Worm (Caenorhabditis elegans) whole organism, L2 larva: ENCODE data around the gene R06B10.7.
A peak's percentile ranks its signal among the peaks of the same experiment; 100 is the strongest.

Source experiments
- C34F6.9 ChIP-seq: fragments of 150-350 bp; optimal IDR thresholded peaks from 2 replicates; lab custom pipeline; 2014; ENCODE audit warnings: missing biosample characterization, missing genetic modification characterization
- F13H6.1 ChIP-seq: sonication (generic microtip); optimal IDR thresholded peaks from 2 replicates; lab custom pipeline; 2016; ENCODE audit warnings: missing genetic modification characterization, missing compliant biosample characterization
- R02D3.7 ChIP-seq: fragments of 150-350 bp; optimal IDR thresholded peaks from 2 replicates; lab custom pipeline; 2014; ENCODE audit warnings: missing biosample characterization, missing genetic modification characterization
- Y55F3AM.14 ChIP-seq: fragments of 200-800 bp; sonication (Bioruptor generic); optimal IDR thresholded peaks from 2 replicates; lab custom pipeline; 2018; ENCODE audit warnings: mild to moderate bottlenecking, missing genetic modification characterization, missing compliant biosample characterization
- crh-2 ChIP-seq: sonication (generic microtip); optimal IDR thresholded peaks from 2 replicates; lab custom pipeline; 2017; ENCODE audit warnings: missing biosample characterization, missing genetic modification characterization
- dmd-4 ChIP-seq: sonication (generic microtip); optimal IDR thresholded peaks from 2 replicates; lab custom pipeline; 2017; ENCODE audit warnings: missing biosample characterization, missing genetic modification characterization
- elt-1 ChIP-seq: fragments of 150-350 bp; optimal IDR thresholded peaks from 2 replicates; lab custom pipeline; 2014; ENCODE audit warnings: missing biosample characterization, missing genetic modification characterization
- elt-3 ChIP-seq: sonication (generic microtip); optimal IDR thresholded peaks from 2 replicates; lab custom pipeline; 2017; ENCODE audit warnings: missing biosample characterization, missing genetic modification characterization
- gmeb-1 ChIP-seq: fragments of 150-350 bp; optimal IDR thresholded peaks from 2 replicates; lab custom pipeline; 2014; ENCODE audit warnings: missing biosample characterization, missing genetic modification characterization
- lin-11 ChIP-seq: fragments of 150-350 bp; sonication (generic microtip); optimal IDR thresholded peaks from 2 replicates; lab custom pipeline; 2014; ENCODE audit warnings: missing biosample characterization, missing genetic modification characterization, inconsistent platforms, mixed read lengths
- lin-39 ChIP-seq: fragments of 150-350 bp; optimal IDR thresholded peaks from 2 replicates; lab custom pipeline; 2014; ENCODE audit warnings: missing biosample characterization, missing genetic modification reagents, missing genetic modification characterization
- mab-5 ChIP-seq: fragments of 150-350 bp; optimal IDR thresholded peaks from 2 replicates; lab custom pipeline; 2014; ENCODE audit warnings: missing biosample characterization, missing genetic modification characterization
- mdl-1 ChIP-seq, 2 experiments: fragments of 150-350 bp in 1 of 2; sonication (generic microtip) in 1 of 2; optimal IDR thresholded peaks; 2 replicates each; lab custom pipeline; 2017; ENCODE audit warnings: missing biosample characterization in 2 of 2, missing genetic modification characterization in 2 of 2
- nhr-11 ChIP-seq: fragments of 150-350 bp; optimal IDR thresholded peaks from 2 replicates; lab custom pipeline; 2014; ENCODE audit warnings: missing biosample characterization, missing genetic modification characterization
- nhr-12 ChIP-seq: fragments of 150-350 bp; optimal IDR thresholded peaks from 2 replicates; lab custom pipeline; 2014; ENCODE audit warnings: missing biosample characterization, missing genetic modification characterization
- nhr-129 ChIP-seq: fragments of 150-350 bp; optimal IDR thresholded peaks from 2 replicates; lab custom pipeline; 2014; ENCODE audit warnings: missing biosample characterization, missing genetic modification characterization
- nhr-25 ChIP-seq: fragments of 150-350 bp; sonication (generic microtip); optimal IDR thresholded peaks from 3 replicates; lab custom pipeline; 2014; ENCODE audit warnings: missing biosample characterization, missing genetic modification characterization
- nhr-6 ChIP-seq: fragments of 150-350 bp; optimal IDR thresholded peaks from 2 replicates; lab custom pipeline; 2014; ENCODE audit warnings: missing biosample characterization, missing genetic modification characterization
- peb-1 ChIP-seq: fragments of 150-350 bp; optimal IDR thresholded peaks from 2 replicates; lab custom pipeline; 2014; ENCODE audit warnings: missing biosample characterization, missing genetic modification characterization
- sem-4 ChIP-seq: fragments of 150-350 bp; optimal IDR thresholded peaks from 2 replicates; lab custom pipeline; 2014; ENCODE audit warnings: missing biosample characterization, missing genetic modification reagents, missing genetic modification characterization
- skn-1 ChIP-seq: sonication (generic microtip); optimal IDR thresholded peaks from 2 replicates; lab custom pipeline; 2017; ENCODE audit warnings: missing biosample characterization, missing genetic modification characterization
- snpc-4 ChIP-seq: fragments of 150-350 bp; optimal IDR thresholded peaks from 2 replicates; lab custom pipeline; 2014; ENCODE audit warnings: missing biosample characterization, missing genetic modification characterization
- unc-55 ChIP-seq: fragments of 150-350 bp; sonication (generic microtip); optimal IDR thresholded peaks from 3 replicates; lab custom pipeline; 2014; ENCODE audit warnings: missing biosample characterization, missing genetic modification reagents, missing genetic modification characterization

The R06B10.7 gene

ce11 chrIII:954553-954952, 46.6 kb downstream of the R06B10.7 start, which contains the start of the genes T12B5.15 and T12B5.14:
Gene T12B5.15 (minus strand): TSS chrIII:954653.
Gene T12B5.14 (plus strand): TSS chrIII:954873.
- TF ChIP-seq peb-1 (tag; lab: Kevin White, UChicago): no peak
- no peak for TF ChIP-seq nhr-11 (tag; lab: Kevin White, UChicago)
- TF ChIP-seq mab-5 (tag; lab: Kevin White, UChicago): no peak
- no peak for TF ChIP-seq mdl-1 (tag; optimal IDR thresholded peaks at IDR 0.05; lab: Kevin White, UChicago)
- no peak for TF ChIP-seq lin-39 (tag; lab: Kevin White, UChicago)
- TF ChIP-seq dmd-4 (tag; lab: Kevin White, UChicago): no peak
- no peak for TF ChIP-seq crh-2 (tag; lab: Kevin White, UChicago)
- no peak for TF ChIP-seq sem-4
- no peak for TF ChIP-seq elt-3 (tag; lab: Kevin White, UChicago)
- no peak for TF ChIP-seq snpc-4 (tag; lab: Kevin White, UChicago)
- no peak for TF ChIP-seq lin-11
- TF ChIP-seq nhr-25 (tag; lab: Kevin White, UChicago): no peak
- TF ChIP-seq nhr-12 (tag; lab: Kevin White, UChicago): no peak
- no peak for TF ChIP-seq R02D3.7 (tag; lab: Kevin White, UChicago)
- no peak for TF ChIP-seq skn-1 (tag; lab: Kevin White, UChicago)
- no peak for TF ChIP-seq nhr-129 (tag; lab: Kevin White, UChicago)
- no peak for TF ChIP-seq F13H6.1 (tag; lab: Kevin White, UChicago)
- no peak for TF ChIP-seq elt-1 (tag; lab: Kevin White, UChicago)

ce11 chrIII:952184-952583, 49.0 kb downstream of the R06B10.7 start, which contains the start of gene fbxa-10:
Gene fbxa-10 (plus strand): TSS chrIII:952390.
- TF ChIP-seq gmeb-1 (peak; percentile 31), nhr-6 (no peak), Y55F3AM.14 (GFP tag; lab: Kevin White, UChicago) (no peak), C34F6.9 (tag; lab: Kevin White, UChicago) (peak; percentile 21), R02D3.7 (tag; lab: Kevin White, UChicago) (no peak), unc-55 (no peak)
